Worm (Caenorhabditis elegans): ENCODE results near the gene str-81.

- no peak for TF ChIP-seq lin-13 (GFP tag; optimal IDR thresholded peaks at IDR 0.05)
- no peak for TF ChIP-seq ceh-82 (tag; optimal IDR thresholded peaks at IDR 0.05)
- no peak for TF ChIP-seq tlp-1 (tag; optimal IDR thresholded peaks at IDR 0.05)
- no peak for TF ChIP-seq nhr-12 (tag; optimal IDR thresholded peaks at IDR 0.05)
Measured at ce11 chrV:19203299-19203698, 47.6 kb downstream of the str-81 start, which contains the start of gene Y39B6A.1.

Measured in whole organism, L1 larva.